Worm (Caenorhabditis elegans): ENCODE data around the gene C46C2.2.
A peak's percentile ranks its signal among the peaks of the same experiment; 100 is the strongest.

The C46C2.2 gene

ce11 chrIV:9199148-9199938 is 18.2 kb upstream of the C46C2.2 start:
- TF ChIP-seq zag-1 (tag; optimal IDR thresholded peaks at IDR 0.05) (no peak), lin-15B (tag; optimal IDR thresholded peaks at IDR 0.05) (no peak), elt-2 (tag; optimal IDR thresholded peaks at IDR 0.05) (peak; percentile 7), nhr-23 (tag; optimal IDR thresholded peaks at IDR 0.05) (no peak), eor-1 (tag; optimal IDR thresholded peaks at IDR 0.05) (no peak), skn-1 (tag; optimal IDR thresholded peaks at IDR 0.05) (no peak), pha-4 (tag; optimal IDR thresholded peaks at IDR 0.05) (no peak), snpc-4 (tag; optimal IDR thresholded peaks at IDR 0.05) (no peak), ztf-11 (tag; optimal IDR thresholded peaks at IDR 0.05) (no peak), ama-1 (optimal IDR thresholded peaks at IDR 0.05) (peak; percentile 53), nhr-12 (tag; optimal IDR thresholded peaks at IDR 0.05) (no peak), tbx-2 (tag; optimal IDR thresholded peaks at IDR 0.05) (no peak), ceh-28 (tag; optimal IDR thresholded peaks at IDR 0.05) (no peak), ztf-4 (tag; optimal IDR thresholded peaks at IDR 0.05) (no peak)

- TF ChIP-seq ZK546.5 (tag; optimal IDR thresholded peaks at IDR 0.05) (no peak), nhr-67 (tag; optimal IDR thresholded peaks at IDR 0.05) (no peak), fkh-2 (tag; optimal IDR thresholded peaks at IDR 0.05) (no peak), egl-5 (tag; optimal IDR thresholded peaks at IDR 0.05) (no peak), skn-1 (tag; optimal IDR thresholded peaks at IDR 0.05) (no peak), ceh-82 (tag; optimal IDR thresholded peaks at IDR 0.05) (no peak), daf-12 (tag; optimal IDR thresholded peaks at IDR 0.05) (no peak), nhr-11 (tag; optimal IDR thresholded peaks at IDR 0.05) (no peak), ztf-4 (tag; optimal IDR thresholded peaks at IDR 0.05) (no peak), fkh-10 (GFP tag; optimal IDR thresholded peaks at IDR 0.05) (no peak), elt-1 (tag; optimal IDR thresholded peaks at IDR 0.05) (no peak), jun-1 (tag; optimal IDR thresholded peaks at IDR 0.05) (no peak), snpc-4 (tag; optimal IDR thresholded peaks at IDR 0.05) (no peak)
These were observed 17.7 kb upstream of the C46C2.2 start, which contains the start of gene wnk-1 for ce11 chrIV:9199939-9200202. TSS of gene wnk-1 (plus strand) at chrIV:9200103.

ce11 chrIV:9210841-9211240 is 6.7 kb upstream of the C46C2.2 start:
- TF ChIP-seq nhr-11 (tag; optimal IDR thresholded peaks at IDR 0.05) = no peak
- no peak for TF ChIP-seq skn-1 (tag; optimal IDR thresholded peaks at IDR 0.05)
- TF ChIP-seq daf-12 (tag; optimal IDR thresholded peaks at IDR 0.05) = no peak
- TF ChIP-seq hmg-11 (tag; optimal IDR thresholded peaks at IDR 0.05) = no peak
- no peak for TF ChIP-seq ZK546.5 (tag; optimal IDR thresholded peaks at IDR 0.05)
- TF ChIP-seq unc-62 (GFP tag; optimal IDR thresholded peaks at IDR 0.05) = no peak
- no peak for TF ChIP-seq snpc-4 (tag; optimal IDR thresholded peaks at IDR 0.05)
- no peak for TF ChIP-seq ceh-28 (tag; optimal IDR thresholded peaks at IDR 0.05)
- no peak for TF ChIP-seq lsy-12 (tag; optimal IDR thresholded peaks at IDR 0.05)
- TF ChIP-seq mdl-1 (tag; optimal IDR thresholded peaks at IDR 0.05) = no peak
- no peak for TF ChIP-seq nhr-76 (tag; optimal IDR thresholded peaks at IDR 0.05)
- TF ChIP-seq nhr-25 (tag; optimal IDR thresholded peaks at IDR 0.05) = no peak
- no peak for TF ChIP-seq elt-1 (tag; optimal IDR thresholded peaks at IDR 0.05)
- TF ChIP-seq egl-5 (tag; optimal IDR thresholded peaks at IDR 0.05) = no peak
- no peak for TF ChIP-seq sea-2 (GFP tag; optimal IDR thresholded peaks at IDR 0.05)
- TF ChIP-seq nhr-23 (tag; optimal IDR thresholded peaks at IDR 0.05) = no peak
- no peak for TF ChIP-seq nhr-43 (tag; optimal IDR thresholded peaks at IDR 0.05; ENCODE audit: poor library complexity, severe bottlenecking)
- no peak for TF ChIP-seq nhr-77 (tag; optimal IDR thresholded peaks at IDR 0.05)
- no peak for TF ChIP-seq lin-15B (tag; optimal IDR thresholded peaks at IDR 0.05)
- TF ChIP-seq unc-39 (tag; optimal IDR thresholded peaks at IDR 0.05) = no peak

- TF ChIP-seq tbx-2 (tag; optimal IDR thresholded peaks at IDR 0.05) (no peak), ceh-9 (tag; optimal IDR thresholded peaks at IDR 0.05) (no peak), pha-4 (tag; optimal IDR thresholded peaks at IDR 0.05) (peak; percentile 18), egl-5 (tag; optimal IDR thresholded peaks at IDR 0.05) (no peak), aly-2 (tag; optimal IDR thresholded peaks at IDR 0.05) (peak; percentile 40)
These were observed 5.4 kb upstream of the C46C2.2 start, which contains the start of gene C46C2.6 for ce11 chrIV:9212121-9212520. TSS of gene C46C2.6 (plus strand) at chrIV:9212421.
